Worm (Caenorhabditis elegans): ENCODE results near the gene asm-1.

Gene asm-1

DNA sequence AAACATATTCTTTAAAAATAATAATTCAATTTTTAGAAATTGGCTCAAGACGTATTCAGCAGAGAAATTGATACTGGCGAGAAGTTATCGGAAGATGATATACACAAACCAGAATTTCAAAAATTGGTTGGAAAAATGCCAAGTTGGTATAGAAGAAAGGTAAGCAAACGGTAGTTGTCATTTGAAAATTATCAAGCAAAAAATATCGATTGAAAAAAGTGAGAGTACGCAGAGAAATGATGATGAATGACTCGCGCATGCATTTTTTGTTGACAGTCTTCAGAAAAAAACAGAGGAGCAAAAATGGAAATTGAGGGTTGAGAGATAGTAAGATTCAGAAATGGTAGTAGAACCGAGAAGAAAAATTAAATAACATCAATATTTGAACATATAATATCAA lies 23.1 kb downstream of the asm-1 start:
- TF ChIP-seq ceh-28 (tag; optimal IDR thresholded peaks at IDR 0.05) (peak; percentile 64), daf-16 (GFP tag; optimal IDR thresholded peaks at IDR 0.05) (no peak), daf-16 (tag; optimal IDR thresholded peaks at IDR 0.05) (peak; percentile 40), unc-62 (GFP tag; optimal IDR thresholded peaks at IDR 0.05 in 1 of 2) (peak in 1 of 2 experiments; percentile 37), unc-62 (tag; optimal IDR thresholded peaks at IDR 0.05) (no peak), nhr-77 (tag; optimal IDR thresholded peaks at IDR 0.05) (no peak), nhr-48 (tag; optimal IDR thresholded peaks at IDR 0.05) (no peak), php-3 (GFP tag; IDR thresholded peaks at IDR 0.05) (no peak), cey-2 (tag; optimal IDR thresholded peaks at IDR 0.05; ENCODE audit: borderline replicate concordance, insufficient read depth) (no peak), madf-9 (GFP tag; conservative IDR thresholded peaks at IDR 0.05) (no peak)

DNA sequence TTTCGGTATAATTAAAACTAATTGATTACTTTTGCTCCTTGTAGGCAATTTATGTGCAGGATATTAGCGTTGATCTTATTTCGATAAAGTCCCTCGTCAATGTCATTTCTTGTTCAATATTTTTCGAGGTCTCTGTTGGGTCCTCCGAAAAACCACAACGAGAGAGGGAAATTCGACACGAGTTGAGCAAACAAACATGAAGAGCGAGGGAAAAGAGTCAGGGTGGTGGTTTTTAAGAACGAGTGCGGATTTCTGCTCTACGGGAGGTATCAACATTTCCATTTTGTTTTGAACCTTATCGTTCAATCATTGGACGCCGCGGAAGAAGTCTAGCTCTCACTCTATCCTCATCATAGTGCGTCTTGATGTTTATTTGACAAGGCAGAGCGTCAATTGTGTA lies 24.9 kb downstream of the asm-1 start:
- TF ChIP-seq daf-16 (GFP tag; optimal IDR thresholded peaks at IDR 0.05) (peak in 1 of 2 experiments; percentile 8), daf-16 (tag; optimal IDR thresholded peaks at IDR 0.05) (no peak), mdl-1 (tag; optimal IDR thresholded peaks at IDR 0.05) (no peak), ceh-28 (tag; optimal IDR thresholded peaks at IDR 0.05) (peak; percentile 54), ctbp-1 (GFP tag; IDR thresholded peaks at IDR 0.05) (no peak)

ce11 chrII:6935975-6936374 lies 26.1 kb downstream of the asm-1 start:
- TF ChIP-seq ztf-11 (tag; optimal IDR thresholded peaks at IDR 0.05), result no peak
- TF ChIP-seq F10B5.3 (tag; optimal IDR thresholded peaks at IDR 0.05), result no peak
- TF ChIP-seq nhr-6 (tag; optimal IDR thresholded peaks at IDR 0.05), result no peak
- no peak for TF ChIP-seq hlh-11 (tag; optimal IDR thresholded peaks at IDR 0.05)
- no peak for TF ChIP-seq aha-1 (tag)
- no peak for TF ChIP-seq unc-130 (GFP tag; optimal IDR thresholded peaks at IDR 0.05)

DNA sequence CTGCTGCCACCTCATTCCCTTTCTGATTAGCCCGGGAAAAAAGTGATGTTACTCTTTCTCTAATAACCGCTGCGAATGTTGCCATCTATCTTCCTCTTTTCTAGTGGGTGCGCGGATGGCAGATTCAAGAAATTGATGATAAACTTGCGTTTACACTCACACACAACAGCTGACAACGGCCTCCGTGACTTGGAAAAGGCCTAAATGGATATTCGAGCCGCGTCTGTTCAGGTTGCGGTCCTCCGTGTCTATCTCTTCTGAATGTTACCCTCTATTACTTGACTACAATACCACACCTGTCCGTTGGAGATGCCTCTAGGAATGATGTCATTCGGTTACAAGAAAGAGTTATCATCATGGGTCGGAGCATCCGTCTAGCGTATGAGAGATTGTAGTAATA lies 26.7 kb downstream of the asm-1 start:
- peak; percentile 5 for TF ChIP-seq aha-1 (tag)
- TF ChIP-seq pqm-1 (tag; optimal IDR thresholded peaks at IDR 0.05), result peak; percentile 65
- no peak for TF ChIP-seq ceh-32 (tag; optimal IDR thresholded peaks at IDR 0.05; ENCODE audit: poor library complexity)
- TF ChIP-seq nhr-28 (tag; optimal IDR thresholded peaks at IDR 0.05), result peak; percentile 23
- peak; percentile 14 for TF ChIP-seq mes-2 (tag; optimal IDR thresholded peaks at IDR 0.05; ENCODE audit: poor library complexity, severe bottlenecking)
- no peak for TF ChIP-seq mdl-1 (tag; optimal IDR thresholded peaks at IDR 0.05)
- TF ChIP-seq unc-62 (GFP tag; optimal IDR thresholded peaks at IDR 0.05 in 1 of 2), result peak in 1 of 2 experiments; percentile 37
- no peak for TF ChIP-seq unc-62 (tag; optimal IDR thresholded peaks at IDR 0.05)
- no peak for TF ChIP-seq Y48G9A.11 (GFP tag; IDR thresholded peaks at IDR 0.05)

DNA sequence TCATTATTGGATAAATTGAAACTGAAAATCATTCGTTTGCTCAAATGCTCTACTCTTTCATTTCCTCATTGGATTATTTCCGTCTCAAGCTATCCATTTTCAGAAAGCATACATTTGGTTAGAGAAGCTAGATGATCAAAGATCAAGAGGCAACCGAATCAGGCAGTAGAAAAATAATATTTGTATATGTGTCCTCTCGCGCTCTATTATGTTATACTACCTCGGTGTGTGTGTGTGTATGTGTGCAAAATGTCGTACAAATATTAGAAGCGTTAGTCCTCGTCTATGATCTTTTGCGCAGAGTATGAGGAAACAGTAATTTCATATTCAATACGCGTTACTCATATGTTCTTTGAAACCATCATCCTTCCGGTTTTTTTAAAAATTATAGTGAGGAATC lies 27.2 kb downstream of the asm-1 start:
- TF ChIP-seq aha-1 (tag), result peak; percentile 84
- TF ChIP-seq egl-43 (GFP tag; IDR thresholded peaks at IDR 0.05), result no peak
- no peak for TF ChIP-seq Y5F2A.4 (GFP tag; optimal IDR thresholded peaks at IDR 0.05)
- no peak for TF ChIP-seq ceh-20 (GFP tag; IDR thresholded peaks at IDR 0.05)
- no peak for TF ChIP-seq sdz-12 (GFP tag; optimal IDR thresholded peaks at IDR 0.05)
- TF ChIP-seq daf-16 (GFP tag; optimal IDR thresholded peaks at IDR 0.05), result no peak
- TF ChIP-seq daf-16 (tag; optimal IDR thresholded peaks at IDR 0.05), result no peak
- TF ChIP-seq php-3 (GFP tag; IDR thresholded peaks at IDR 0.05), result no peak

DNA sequence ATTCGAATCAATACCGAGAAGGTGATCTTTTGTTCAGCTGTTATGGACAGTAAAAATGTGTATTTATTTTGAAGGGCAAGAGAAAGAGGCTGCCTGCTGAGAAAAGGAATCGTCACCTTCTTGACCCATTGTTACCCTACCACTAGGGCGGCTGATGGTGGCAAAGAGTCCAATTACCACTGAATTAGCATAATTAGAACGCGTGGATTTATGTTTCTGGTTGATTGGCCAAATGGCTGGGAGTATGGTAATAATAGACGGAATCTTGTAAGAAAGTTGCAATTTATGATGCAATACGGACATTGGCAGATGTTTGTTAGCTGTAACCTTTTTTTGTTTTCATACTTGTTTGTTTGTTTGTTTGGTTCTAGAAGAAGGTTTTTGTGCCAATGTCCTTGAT lies 30.0 kb downstream of the asm-1 start:
- no peak for TF ChIP-seq aha-1 (tag)
- TF ChIP-seq nhr-77 (tag; optimal IDR thresholded peaks at IDR 0.05), result no peak
- TF ChIP-seq Y5F2A.4 (GFP tag; optimal IDR thresholded peaks at IDR 0.05), result no peak
- TF ChIP-seq tag-97 (GFP tag; IDR thresholded peaks at IDR 0.05), result no peak
- TF ChIP-seq unc-39 (tag; optimal IDR thresholded peaks at IDR 0.05), result no peak
- TF ChIP-seq zip-11 (GFP tag; IDR thresholded peaks at IDR 0.05), result no peak
- no peak for TF ChIP-seq R02D3.7 (tag; optimal IDR thresholded peaks at IDR 0.05)
- TF ChIP-seq saeg-2 (GFP tag; IDR thresholded peaks at IDR 0.05), result no peak
- TF ChIP-seq spr-1 (tag; optimal IDR thresholded peaks at IDR 0.05), result no peak
- no peak for TF ChIP-seq T20F7.1 (GFP tag; optimal IDR thresholded peaks at IDR 0.05)
- TF ChIP-seq jun-1 (tag; optimal IDR thresholded peaks at IDR 0.05), result no peak
- TF ChIP-seq nhr-10 (tag; optimal IDR thresholded peaks at IDR 0.05), result no peak
- no peak for TF ChIP-seq pha-4 (GFP tag; IDR thresholded peaks at IDR 0.05)
- no peak for TF ChIP-seq pha-4 (tag; optimal IDR thresholded peaks at IDR 0.05)
- no peak for TF ChIP-seq F44E2.7 (GFP tag; IDR thresholded peaks at IDR 0.05)
- no peak for TF ChIP-seq dmd-9 (GFP tag; IDR thresholded peaks at IDR 0.05)
- no peak for TF ChIP-seq ceh-82 (tag; optimal IDR thresholded peaks at IDR 0.05)
- no peak for TF ChIP-seq hmg-1.1 (GFP tag; IDR thresholded peaks at IDR 0.05)
- TF ChIP-seq hlh-11 (tag; optimal IDR thresholded peaks at IDR 0.05), result no peak
- no peak for TF ChIP-seq ceh-44 (GFP tag; IDR thresholded peaks at IDR 0.05)
- TF ChIP-seq nhr-48 (tag; optimal IDR thresholded peaks at IDR 0.05), result no peak
